Worm (Caenorhabditis elegans) whole organism, late embryonic: ENCODE measurements around the gene vap-2.

Source experiments
- K02D7.2 ChIP-seq: sonication (generic microtip); optimal IDR thresholded peaks from 2 replicates; lab custom pipeline; 2017; ENCODE audit warnings: mild to moderate bottlenecking, missing genetic modification characterization, missing compliant biosample characterization
- ahr-1 ChIP-seq: sonication (generic microtip); optimal IDR thresholded peaks from 2 replicates; lab custom pipeline; 2016; ENCODE audit warnings: missing genetic modification characterization, missing compliant biosample characterization
- ceh-19 ChIP-seq: fragments of 200-800 bp; sonication (Bioruptor generic); optimal IDR thresholded peaks from 2 replicates; lab custom pipeline; 2018; ENCODE audit warnings: mild to moderate bottlenecking, missing genetic modification characterization, missing compliant biosample characterization
- ceh-22 ChIP-seq: sonication (generic microtip); optimal IDR thresholded peaks from 2 replicates; lab custom pipeline; 2017; ENCODE audit warnings: missing biosample characterization, missing genetic modification characterization
- che-1 ChIP-seq: sonication (generic microtip); optimal IDR thresholded peaks from 2 replicates; lab custom pipeline; 2016; ENCODE audit warnings: mild to moderate bottlenecking, missing genetic modification characterization, missing compliant biosample characterization
- elt-2 ChIP-seq: sonication (generic microtip); optimal IDR thresholded peaks from 2 replicates; lab custom pipeline; 2016; ENCODE audit warnings: missing genetic modification reagents, missing genetic modification characterization, missing compliant biosample characterization
- eyg-1 ChIP-seq: sonication (generic microtip); optimal IDR thresholded peaks from 2 replicates; lab custom pipeline; 2016; ENCODE audit warnings: missing genotype, missing genetic modification characterization, missing compliant biosample characterization
- gmeb-2 ChIP-seq: sonication (generic microtip); optimal IDR thresholded peaks from 2 replicates; lab custom pipeline; 2016; ENCODE audit warnings: missing genetic modification characterization, inconsistent platforms, missing compliant biosample characterization
- lim-6 ChIP-seq: sonication (generic microtip); optimal IDR thresholded peaks from 2 replicates; lab custom pipeline; 2016; ENCODE audit warnings: missing genetic modification characterization, missing compliant biosample characterization
- pat-9 ChIP-seq: fragments of 200-800 bp; sonication (Bioruptor generic); optimal IDR thresholded peaks from 2 replicates; lab custom pipeline; 2018; ENCODE audit warnings: mild to moderate bottlenecking, missing genetic modification characterization, moderate library complexity, missing compliant biosample characterization
- pha-4 ChIP-seq: fragments of 150-350 bp; optimal IDR thresholded peaks from 2 replicates; lab custom pipeline; 2018; ENCODE audit warnings: missing biosample characterization, missing genetic modification reagents, missing genetic modification characterization
- ref-2 ChIP-seq: sonication (generic microtip); optimal IDR thresholded peaks from 2 replicates; lab custom pipeline; 2016; ENCODE audit warnings: missing genetic modification characterization, missing compliant biosample characterization
- sox-4 ChIP-seq: sonication (generic microtip); optimal IDR thresholded peaks from 2 replicates; lab custom pipeline; 2017; ENCODE audit warnings: mild to moderate bottlenecking, missing genetic modification characterization, inconsistent platforms, missing compliant biosample characterization
- unc-55 ChIP-seq: sonication (generic microtip); optimal IDR thresholded peaks from 2 replicates; lab custom pipeline; 2017; ENCODE audit warnings: missing biosample characterization, missing genetic modification reagents, missing genetic modification characterization
- ztf-16 ChIP-seq: sonication (generic microtip); optimal IDR thresholded peaks from 2 replicates; lab custom pipeline; 2017; ENCODE audit warnings: missing genetic modification characterization, missing compliant biosample characterization

vap-2 gene

ce11 chrX:10746388-10746787 is 45.9 kb downstream of the vap-2 start, which contains the start of gene R07A4.2:
Gene R07A4.2, minus strand, starts transcription at chrX:10746488.
- TF ChIP-seq pha-4 (tag; lab: Kevin White, UChicago) (no peak), unc-55 (GFP tag; lab: Kevin White, UChicago) (no peak), ceh-22 (tag; lab: Kevin White, UChicago) (no peak), gmeb-2 (tag; lab: Kevin White, UChicago) (no peak), ceh-19 (no peak), ztf-16 (tag; lab: Kevin White, UChicago) (no peak), ahr-1 (tag; lab: Kevin White, UChicago) (no peak), lim-6 (tag; lab: Kevin White, UChicago) (no peak), che-1 (tag; lab: Kevin White, UChicago) (no peak), ref-2 (tag; lab: Kevin White, UChicago) (no peak), eyg-1 (tag; lab: Kevin White, UChicago) (no peak), sox-4 (tag; lab: Kevin White, UChicago) (no peak), pat-9 (tag; lab: Kevin White, UChicago) (no peak), K02D7.2 (tag; lab: Kevin White, UChicago) (no peak), elt-2 (tag; lab: Kevin White, UChicago) (no peak)
- TF ChIP-seq, all 69 proteins: peak for 0
